Fruit fly (Drosophila melanogaster): ENCODE measurements around the gene Utx.

- TF ChIP-seq ttk (optimal IDR thresholded peaks at IDR 0.05) (no peak), psq (optimal IDR thresholded peaks at IDR 0.05) (no peak), insv (optimal IDR thresholded peaks at IDR 0.05) (no peak), Sin3A (optimal IDR thresholded peaks at IDR 0.05) (no peak), h (optimal IDR thresholded peaks at IDR 0.05) (no peak), Myc (optimal IDR thresholded peaks at IDR 0.05) (no peak)
These were observed 47.5 kb downstream of the Utx start for dm6 chr2L:10231092-10231494.

All from Kc167 (cell line).